Fruit fly (Drosophila melanogaster): Measurements from ENCODE around the gene CG32278.

The CG32278 gene

DNA sequence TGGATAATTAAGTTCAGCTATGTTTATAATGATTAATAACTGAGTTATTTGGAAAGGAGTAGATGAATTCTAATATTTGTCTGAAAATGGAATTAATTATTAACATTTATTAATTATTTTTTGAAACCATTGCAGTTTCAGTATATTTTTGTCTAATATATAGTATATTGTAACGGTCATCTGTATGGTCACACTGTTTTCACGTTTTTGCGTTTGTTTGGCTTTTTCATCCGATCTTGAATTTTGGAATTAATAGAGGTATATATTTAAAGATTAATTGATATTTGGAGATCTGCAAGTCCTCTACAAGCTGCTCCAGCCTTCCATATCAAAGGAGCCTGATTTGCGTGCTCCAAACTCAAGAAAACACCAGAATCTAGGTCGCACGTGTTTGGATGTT lies at the start of gene CG32278, which contains the start of gene CG32281:
TSS of gene CG32278 (plus strand) at position 180 of the 400 bp plus-strand sequence.
TSS of gene CG32281 (plus strand) at position 269 of the 400 bp plus-strand sequence.
- TF ChIP-seq CG17801 (GFP tag; optimal IDR thresholded peaks at IDR 0.05; ENCODE audit: partially characterized antibody): no peak

DNA sequence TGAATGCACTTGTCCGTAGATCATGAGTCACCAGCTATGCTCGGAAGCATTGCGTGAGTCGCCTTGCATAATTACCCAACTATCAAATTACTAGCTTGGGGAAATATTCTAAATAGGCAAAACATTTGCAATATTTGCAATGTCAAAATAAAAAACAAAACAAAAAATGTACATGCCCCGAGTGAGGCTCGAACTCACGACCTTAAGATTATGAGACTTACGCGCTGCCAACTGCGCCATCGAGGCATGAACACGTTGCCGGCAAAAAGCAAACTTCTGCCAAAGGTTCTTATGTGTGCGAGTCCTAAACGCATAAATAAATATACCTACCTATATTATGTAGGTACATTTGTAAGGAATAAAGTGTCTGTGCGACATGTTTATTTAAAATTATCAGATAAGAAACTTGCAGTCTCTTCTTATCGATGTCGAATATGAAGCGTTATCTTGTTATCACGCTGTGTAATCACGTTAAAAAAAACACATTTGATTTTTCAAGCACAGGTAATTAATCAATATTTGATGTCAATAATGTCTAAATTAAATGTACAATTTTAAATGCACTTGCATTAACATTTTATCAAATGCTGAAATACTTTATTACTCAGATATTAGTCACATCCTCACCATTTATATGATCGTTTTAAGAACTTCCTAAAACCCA lies 47.2 kb upstream of the CG32278 start:
- no peak for TF ChIP-seq CG17801 (GFP tag; optimal IDR thresholded peaks at IDR 0.05; ENCODE audit: partially characterized antibody)

- no peak for TF ChIP-seq CG17801 (GFP tag; optimal IDR thresholded peaks at IDR 0.05; ENCODE audit: partially characterized antibody)
These were observed 46.3 kb upstream of the CG32278 start for dm6 chr3L:3122688-3123316.

DNA sequence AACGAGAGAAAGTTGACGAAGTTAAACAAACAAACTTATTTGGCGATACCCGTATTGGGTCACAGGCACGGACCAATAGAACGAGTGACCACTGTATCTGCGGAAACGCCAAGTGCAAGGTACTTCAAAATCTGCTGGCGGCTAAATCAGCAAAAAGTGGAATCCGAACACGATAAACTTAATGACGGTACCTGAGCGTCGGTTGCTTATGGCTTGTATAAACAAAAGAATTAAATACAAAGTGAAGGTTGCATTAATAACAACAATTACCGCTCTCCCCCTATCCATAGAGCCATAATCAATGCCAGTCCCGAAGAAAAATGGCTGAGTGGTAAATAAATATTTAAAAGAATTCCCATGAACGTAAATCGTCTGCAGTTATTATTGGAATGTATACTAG lies 44.6 kb upstream of the CG32278 start:
- TF ChIP-seq CG17801 (GFP tag; optimal IDR thresholded peaks at IDR 0.05; ENCODE audit: partially characterized antibody): no peak

DNA sequence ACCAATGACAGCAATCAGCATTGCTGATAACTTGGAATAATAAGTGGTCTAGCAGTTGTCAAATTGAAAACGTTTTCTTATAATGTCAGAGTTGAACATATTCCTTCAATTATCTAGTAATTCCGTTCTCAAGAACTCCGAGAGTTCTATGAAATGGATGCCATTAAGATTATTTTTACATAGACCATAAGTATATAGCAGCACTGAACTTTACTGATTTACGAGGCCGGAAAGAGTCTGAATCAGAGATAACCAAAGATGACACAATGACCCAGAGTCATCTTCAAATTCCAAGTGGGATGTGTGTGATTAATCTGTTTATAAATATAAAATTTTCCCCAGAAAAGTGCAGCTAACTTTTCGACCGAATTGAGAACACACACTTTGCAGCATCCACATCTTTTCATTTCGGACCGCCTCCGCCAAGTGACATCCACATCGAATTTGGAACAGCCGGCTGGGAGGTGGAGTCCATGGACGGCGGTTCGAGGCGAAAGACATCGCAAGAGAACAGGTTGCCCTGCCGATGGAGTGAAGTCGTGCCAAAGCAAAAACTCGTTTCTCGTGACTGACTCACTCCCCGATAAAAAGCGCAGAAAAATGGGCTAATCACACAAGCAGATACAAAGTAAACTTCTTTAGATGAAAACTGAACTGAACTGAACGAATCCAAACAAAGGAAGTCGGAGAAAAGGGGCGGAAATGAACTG lies 44.0 kb upstream of the CG32278 start:
- TF ChIP-seq CG17801 (GFP tag; optimal IDR thresholded peaks at IDR 0.05; ENCODE audit: partially characterized antibody): no peak

dm6 chr3L:3125649-3126130 lies 43.4 kb upstream of the CG32278 start:
- no peak for TF ChIP-seq CG17801 (GFP tag; optimal IDR thresholded peaks at IDR 0.05; ENCODE audit: partially characterized antibody)

DNA sequence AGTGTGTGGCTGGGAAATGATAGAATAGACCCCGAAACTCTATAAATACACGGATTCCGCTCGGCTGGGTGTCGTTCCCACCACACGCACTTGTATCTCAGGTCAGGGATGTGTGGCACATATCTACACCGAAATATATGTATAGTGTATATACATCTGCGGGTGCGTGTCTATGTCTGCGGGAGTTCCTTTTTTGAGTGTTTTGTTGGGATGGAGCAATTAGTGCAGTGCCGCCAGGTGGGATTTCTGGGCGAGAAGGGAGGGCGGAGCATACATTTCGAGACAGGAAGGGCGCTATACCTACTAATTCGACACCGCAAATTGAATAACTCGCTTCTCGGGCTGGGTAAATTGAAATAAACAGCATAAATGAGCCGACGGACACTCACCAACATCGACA lies 42.6 kb upstream of the CG32278 start:
- TF ChIP-seq CG17801 (GFP tag; optimal IDR thresholded peaks at IDR 0.05; ENCODE audit: partially characterized antibody): no peak

- peak; percentile 66 for TF ChIP-seq CG17801 (GFP tag; optimal IDR thresholded peaks at IDR 0.05; ENCODE audit: partially characterized antibody)
These were observed 41.5 kb upstream of the CG32278 start, which contains the start of gene promL for dm6 chr3L:3127544-3127943. promL (minus strand) TSS chr3L:3127724.

DNA sequence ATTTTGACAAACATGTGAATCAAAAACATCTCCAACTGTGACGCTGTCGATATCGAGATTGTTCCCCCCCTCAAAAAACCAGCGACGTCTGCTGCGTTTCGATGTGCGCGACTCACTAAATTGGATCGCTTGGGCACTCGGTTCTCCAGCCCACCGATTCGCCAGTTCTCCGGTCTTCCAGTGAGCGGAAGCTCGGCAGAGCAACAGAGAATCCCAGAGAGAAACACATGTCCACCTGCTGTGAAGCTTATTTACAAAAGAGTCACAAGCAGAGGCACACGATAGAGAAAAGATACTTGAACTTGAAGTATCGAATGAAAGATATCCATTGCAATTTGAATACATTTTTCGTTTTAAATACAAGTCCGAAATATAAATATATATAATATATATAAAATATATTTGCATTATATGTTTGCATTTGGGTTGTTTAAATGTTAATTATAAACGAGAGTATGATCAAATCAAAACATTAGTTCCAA lies 35.0 kb upstream of the CG32278 start:
- TF ChIP-seq CG17801 (GFP tag; optimal IDR thresholded peaks at IDR 0.05; ENCODE audit: partially characterized antibody): no peak

dm6 chr3L:3141411-3141810 lies 27.7 kb upstream of the CG32278 start:
- no peak for TF ChIP-seq CG17801 (GFP tag; optimal IDR thresholded peaks at IDR 0.05; ENCODE audit: partially characterized antibody)

dm6 chr3L:3142516-3143382 lies 26.3 kb upstream of the CG32278 start:
- TF ChIP-seq CG17801 (GFP tag; optimal IDR thresholded peaks at IDR 0.05; ENCODE audit: partially characterized antibody): no peak

- TF ChIP-seq CG17801 (GFP tag; optimal IDR thresholded peaks at IDR 0.05; ENCODE audit: partially characterized antibody): no peak
These were observed 25.6 kb upstream of the CG32278 start, which contains the start of the genes CG11537 and Alg2 for dm6 chr3L:3143383-3143962. CG11537 (minus strand) TSS chr3L:3143457. Alg2 (plus strand) TSS chr3L:3143808.

- TF ChIP-seq CG17801 (GFP tag; optimal IDR thresholded peaks at IDR 0.05; ENCODE audit: partially characterized antibody): peak; percentile 7
These were observed 20.7 kb upstream of the CG32278 start, which contains the start of the genes Usp5 and BtbVII for dm6 chr3L:3148125-3149059. Usp5 (minus strand) TSS chr3L:3148358. BtbVII (plus strand) TSS chr3L:3148646.
